Fruit fly (Drosophila melanogaster) whole organism, prepupa: ENCODE results near the gene CG14931.

Experiments
- Blimp-1 ChIP-seq: fragments of 200-800 bp; sonication (Bioruptor generic); optimal IDR thresholded peaks from 3 replicates; lab custom pipeline; 2017; ENCODE audit warnings: missing biosample characterization, missing genetic modification characterization, mild to moderate bottlenecking, moderate library complexity, missing genetic modification reagents
- CG34406 ChIP-seq: fragments of 200-800 bp; sonication (Bioruptor generic); optimal IDR thresholded peaks from 3 replicates; lab custom pipeline; 2016; ENCODE audit warnings: missing biosample characterization, missing genetic modification characterization
- CG7368 ChIP-seq: fragments of 200-800 bp; sonication (Bioruptor generic); optimal IDR thresholded peaks from 3 replicates; lab custom pipeline; 2016; ENCODE audit warnings: missing biosample characterization, missing genetic modification characterization
- OdsH ChIP-seq: fragments of 200-800 bp; sonication (Bioruptor generic); optimal IDR thresholded peaks from 3 replicates; lab custom pipeline; 2016; ENCODE audit warnings: missing biosample characterization, missing genetic modification characterization
- Smox ChIP-seq: fragments of 200-800 bp; sonication (Bioruptor generic); optimal IDR thresholded peaks from 3 replicates; lab custom pipeline; 2016; ENCODE audit warnings: missing biosample characterization, missing genetic modification characterization

- TF ChIP-seq CG7368 (GFP tag; lab: Kevin White, UChicago) (no peak), Smox (no peak), OdsH (no peak), CG34406 (no peak), Blimp-1 (GFP tag; lab: Kevin White, UChicago) (no peak)
Observed at dm6 chr2L:11738554-11738982, 49.6 kb upstream of the CG14931 start, which contains the start of gene Vha100-5.
